Fruit fly (Drosophila melanogaster) whole organism, embryonic: ENCODE results near the gene CG1463.

Experiments
- Abd-B ChIP-seq: fragments of 200-800 bp; sonication (Bioruptor generic); optimal IDR thresholded peaks from 2 replicates; lab custom pipeline; 2018; ENCODE audit warnings: missing biosample characterization, mild to moderate bottlenecking, missing genetic modification characterization, moderate library complexity
- CG10267 ChIP-seq: fragments of 200-800 bp; sonication (Bioruptor generic); optimal IDR thresholded peaks from 2 replicates; lab custom pipeline; 2018; ENCODE audit warnings: missing biosample characterization, mild to moderate bottlenecking, missing genetic modification characterization, moderate library complexity
- CG10431 ChIP-seq: fragments of 200-800 bp; sonication (Bioruptor generic); optimal IDR thresholded peaks from 3 replicates; lab custom pipeline; 2018; ENCODE audit warnings: missing biosample characterization, mild to moderate bottlenecking, missing genetic modification characterization
- CG15514 ChIP-seq: fragments of 200-800 bp; sonication (Bioruptor generic); optimal IDR thresholded peaks from 3 replicates; lab custom pipeline; 2017; ENCODE audit warnings: missing biosample characterization, missing genetic modification characterization, mild to moderate bottlenecking, moderate library complexity, missing genetic modification reagents
- CG15601 ChIP-seq: fragments of 200-800 bp; sonication (Bioruptor generic); optimal IDR thresholded peaks from 3 replicates; lab custom pipeline; 2019; ENCODE audit warnings: missing biosample characterization, mild to moderate bottlenecking, missing genetic modification characterization, moderate library complexity
- CG17829 ChIP-seq: fragments of 200-800 bp; optimal IDR thresholded peaks from 2 replicates; lab custom pipeline; 2019; ENCODE audit warnings: missing biosample characterization, mild to moderate bottlenecking, missing genetic modification characterization, moderate library complexity
- CG18262 ChIP-seq: fragments of 200-800 bp; optimal IDR thresholded peaks from 3 replicates; lab custom pipeline; 2019; ENCODE audit warnings: missing biosample characterization, mild to moderate bottlenecking, missing genetic modification characterization, moderate library complexity
- CG2712 ChIP-seq: fragments of 200-800 bp; optimal IDR thresholded peaks from 3 replicates; lab custom pipeline; 2019; ENCODE audit warnings: missing biosample characterization, mild to moderate bottlenecking, missing genetic modification characterization, moderate library complexity
- CG3163 ChIP-seq: fragments of 200-800 bp; sonication (Bioruptor generic); optimal IDR thresholded peaks from 3 replicates; lab custom pipeline; 2016; ENCODE audit warnings: missing biosample characterization, missing genetic modification characterization
- CG34422 ChIP-seq: fragments of 200-800 bp; sonication (Bioruptor generic); IDR thresholded peaks from 3 replicates; pipeline ENCODE4 v1.3.6; 2022; ENCODE audit warnings: missing biosample characterization, missing genetic modification characterization
- CG3838 ChIP-seq: fragments of 200-800 bp; sonication (Bioruptor generic); optimal IDR thresholded peaks from 3 replicates; lab custom pipeline; 2016; ENCODE audit warnings: missing biosample characterization, missing genetic modification characterization
- CG4404 ChIP-seq: fragments of 200-800 bp; sonication (Bioruptor generic); IDR thresholded peaks from 2 replicates; pipeline ENCODE4 v1.3.6; 2022; ENCODE audit warnings: missing biosample characterization, missing genetic modification characterization
- CG6654 ChIP-seq: fragments of 200-800 bp; sonication (Bioruptor generic); optimal IDR thresholded peaks from 2 replicates; lab custom pipeline; 2017; ENCODE audit warnings: missing biosample characterization, mild to moderate bottlenecking, missing genetic modification characterization
- CG7357 ChIP-seq: fragments of 200-800 bp; sonication (Bioruptor generic); IDR thresholded peaks from 3 replicates; pipeline ENCODE4 v1.3.6; 2022; ENCODE audit warnings: missing biosample characterization, missing genetic modification characterization
- CG7372 ChIP-seq: fragments of 200-800 bp; sonication (Bioruptor generic); IDR thresholded peaks from 2 replicates; pipeline ENCODE4 v1.3.6; 2022; ENCODE audit warnings: missing biosample characterization, missing genetic modification characterization
- CG8290 ChIP-seq, 3 experiments: fragments of 200-800 bp; sonication (Bioruptor generic); optimal IDR thresholded peaks; 2 replicates each; lab custom pipeline; 2016 to 2019; ENCODE audit warnings: missing biosample characterization in 3 of 3, missing genetic modification characterization in 3 of 3, mild to moderate bottlenecking in 2 of 3, moderate library complexity in 1 of 3
- CG9215 ChIP-seq: fragments of 200-800 bp; sonication (Bioruptor generic); IDR thresholded peaks from 2 replicates; pipeline ENCODE4 v1.3.6; 2022; ENCODE audit warnings: missing biosample characterization, missing genetic modification characterization
- Dll ChIP-seq: fragments of 200-800 bp; sonication (Bioruptor generic); IDR thresholded peaks from 4 replicates; pipeline ENCODE4 v1.3.6; 2022; ENCODE audit warnings: missing biosample characterization, missing genetic modification characterization; ENCODE audit not compliant: partially characterized antibody
- ERR ChIP-seq: fragments of 200-800 bp; sonication (Bioruptor generic); optimal IDR thresholded peaks from 2 replicates; lab custom pipeline; 2016; ENCODE audit warnings: missing biosample characterization, missing genetic modification characterization
- Hand ChIP-seq: fragments of 200-800 bp; sonication (Bioruptor generic); optimal IDR thresholded peaks from 2 replicates; lab custom pipeline; 2017; ENCODE audit warnings: mild to moderate bottlenecking, missing biosample characterization, missing genetic modification reagents, missing genetic modification characterization
- MBD-R2 ChIP-seq: fragments of 200-800 bp; sonication (Bioruptor generic); IDR thresholded peaks from 2 replicates; pipeline ENCODE4 v1.3.6; 2022; ENCODE audit warnings: missing biosample characterization, missing genetic modification characterization
- Mad ChIP-seq: fragments of 200-800 bp; sonication (Bioruptor generic); optimal IDR thresholded peaks from 2 replicates; lab custom pipeline; 2016; ENCODE audit warnings: missing biosample characterization, missing genetic modification characterization
- Oli ChIP-seq: fragments of 200-800 bp; sonication (Bioruptor generic); optimal IDR thresholded peaks from 2 replicates; lab custom pipeline; 2018; ENCODE audit warnings: missing biosample characterization, mild to moderate bottlenecking, missing genetic modification characterization, moderate library complexity
- Optix ChIP-seq: fragments of 200-800 bp; sonication (Bioruptor generic); IDR thresholded peaks from 3 replicates; pipeline ENCODE4 v1.3.6; 2022; ENCODE audit warnings: missing biosample characterization, missing genetic modification characterization
- Pdp1 ChIP-seq, 2 experiments: fragments of 200-800 bp; sonication (Bioruptor generic); optimal IDR thresholded peaks; 3 replicates each; lab custom pipeline; 2016; ENCODE audit warnings: missing biosample characterization in 2 of 2, missing genetic modification characterization in 2 of 2, mild to moderate bottlenecking in 1 of 2, moderate library complexity in 1 of 2
- Rfx ChIP-seq: fragments of 200-800 bp; sonication (Bioruptor generic); IDR thresholded peaks from 2 replicates; pipeline ENCODE4 v1.3.6; 2022; ENCODE audit warnings: missing biosample characterization, missing genetic modification characterization
- Stat92E ChIP-seq, 3 experiments: fragments of >200 bp in 2 of 3; fragments of 200-800 bp in 1 of 3; sonication (Bioruptor generic) in 1 of 3; optimal IDR thresholded peaks; 2 replicates each; lab custom pipeline; 2017 to 2019; ENCODE audit warnings: missing biosample characterization in 3 of 3, missing genetic modification characterization in 3 of 3, mild to moderate bottlenecking in 1 of 3, moderate library complexity in 1 of 3
- aop ChIP-seq: fragments of 200-800 bp; sonication (Bioruptor generic); IDR thresholded peaks from 2 replicates; pipeline ENCODE4 v1.3.6; 2022; ENCODE audit warnings: missing biosample characterization, missing genetic modification characterization
- btn ChIP-seq: fragments of 200-800 bp; sonication (Bioruptor generic); optimal IDR thresholded peaks from 2 replicates; lab custom pipeline; 2016; ENCODE audit warnings: missing biosample characterization, missing genetic modification characterization
- chm ChIP-seq: fragments of 200-800 bp; sonication (Bioruptor generic); IDR thresholded peaks from 2 replicates; pipeline ENCODE4 v1.3.6; 2022; ENCODE audit warnings: missing biosample characterization, missing genetic modification characterization
- corto ChIP-seq: fragments of 200-800 bp; sonication (Bioruptor generic); optimal IDR thresholded peaks from 2 replicates; lab custom pipeline; 2016; ENCODE audit warnings: missing biosample characterization, mild to moderate bottlenecking, missing genetic modification characterization, moderate library complexity
- dimm ChIP-seq: fragments of 200-800 bp; sonication (Bioruptor generic); IDR thresholded peaks from 2 replicates; pipeline ENCODE4 v1.3.6; 2022; ENCODE audit warnings: missing biosample characterization, missing genetic modification characterization
- eyg ChIP-seq: fragments of 200-800 bp; sonication (Bioruptor generic); optimal IDR thresholded peaks from 3 replicates; lab custom pipeline; 2016; ENCODE audit warnings: missing biosample characterization, missing genetic modification characterization
- fd102C ChIP-seq: fragments of 200-800 bp; sonication (Bioruptor generic); optimal IDR thresholded peaks from 2 replicates; lab custom pipeline; 2018; ENCODE audit warnings: missing biosample characterization, mild to moderate bottlenecking, missing genetic modification characterization, moderate library complexity
- fd64A ChIP-seq: fragments of 200-800 bp; sonication (Bioruptor generic); optimal IDR thresholded peaks from 3 replicates; lab custom pipeline; 2018; ENCODE audit warnings: missing biosample characterization, mild to moderate bottlenecking, missing genetic modification characterization
- gcm ChIP-seq: fragments of 200-800 bp; sonication (Bioruptor generic); optimal IDR thresholded peaks from 2 replicates; lab custom pipeline; 2019; ENCODE audit warnings: missing biosample characterization, mild to moderate bottlenecking, missing genetic modification characterization, moderate library complexity
- kah ChIP-seq: fragments of 200-800 bp; sonication (Bioruptor generic); optimal IDR thresholded peaks from 2 replicates; lab custom pipeline; 2018; ENCODE audit warnings: missing biosample characterization, mild to moderate bottlenecking, missing genetic modification characterization
- ken ChIP-seq: fragments of 200-800 bp; sonication (Bioruptor generic); IDR thresholded peaks from 3 replicates; pipeline ENCODE4 v1.3.6; 2022; ENCODE audit warnings: missing biosample characterization, missing genetic modification characterization
- odd ChIP-seq: fragments of 200-800 bp; sonication (Bioruptor generic); optimal IDR thresholded peaks from 2 replicates; lab custom pipeline; 2017; ENCODE audit warnings: missing biosample characterization, mild to moderate bottlenecking, missing genetic modification characterization
- p53 ChIP-seq: fragments of 200-800 bp; sonication (Bioruptor generic); optimal IDR thresholded peaks from 2 replicates; lab custom pipeline; 2016; ENCODE audit warnings: missing biosample characterization, missing genetic modification characterization
- repo ChIP-seq: fragments of 200-800 bp; sonication (Bioruptor generic); optimal IDR thresholded peaks from 2 replicates; lab custom pipeline; 2016; ENCODE audit warnings: missing biosample characterization, missing genetic modification characterization
- rib ChIP-seq: fragments of 200-800 bp; sonication (Bioruptor generic); IDR thresholded peaks from 2 replicates; pipeline ENCODE4 v1.3.6; 2022; ENCODE audit warnings: missing biosample characterization, missing genetic modification characterization
- salm ChIP-seq: fragments of 200-800 bp; sonication (Bioruptor generic); optimal IDR thresholded peaks from 2 replicates; lab custom pipeline; 2018; ENCODE audit warnings: missing biosample characterization, mild to moderate bottlenecking, missing genetic modification characterization
- sd ChIP-seq: fragments of 200-800 bp; sonication (Bioruptor generic); optimal IDR thresholded peaks from 3 replicates; lab custom pipeline; 2018; ENCODE audit warnings: missing biosample characterization, mild to moderate bottlenecking, missing genetic modification characterization, moderate library complexity
- seq ChIP-seq: fragments of 200-800 bp; sonication (Bioruptor generic); IDR thresholded peaks from 2 replicates; pipeline ENCODE4 v1.3.6; 2022; ENCODE audit warnings: missing biosample characterization, missing genetic modification characterization
- sob ChIP-seq: fragments of 200-800 bp; sonication (Bioruptor generic); IDR thresholded peaks from 2 replicates; pipeline ENCODE4 v1.3.6; 2022; ENCODE audit warnings: missing biosample characterization, missing genetic modification characterization
- vvl ChIP-seq: fragments of 200-800 bp; sonication (Bioruptor generic); IDR thresholded peaks from 2 replicates; pipeline ENCODE4 v1.3.6; 2022; ENCODE audit warnings: missing biosample characterization, missing genetic modification characterization
- z ChIP-seq: fragments of 200-800 bp; sonication (Bioruptor generic); IDR thresholded peaks from 3 replicates; pipeline ENCODE4 v1.3.6; 2022; ENCODE audit warnings: missing biosample characterization, missing genetic modification characterization

CG1463 gene

DNA sequence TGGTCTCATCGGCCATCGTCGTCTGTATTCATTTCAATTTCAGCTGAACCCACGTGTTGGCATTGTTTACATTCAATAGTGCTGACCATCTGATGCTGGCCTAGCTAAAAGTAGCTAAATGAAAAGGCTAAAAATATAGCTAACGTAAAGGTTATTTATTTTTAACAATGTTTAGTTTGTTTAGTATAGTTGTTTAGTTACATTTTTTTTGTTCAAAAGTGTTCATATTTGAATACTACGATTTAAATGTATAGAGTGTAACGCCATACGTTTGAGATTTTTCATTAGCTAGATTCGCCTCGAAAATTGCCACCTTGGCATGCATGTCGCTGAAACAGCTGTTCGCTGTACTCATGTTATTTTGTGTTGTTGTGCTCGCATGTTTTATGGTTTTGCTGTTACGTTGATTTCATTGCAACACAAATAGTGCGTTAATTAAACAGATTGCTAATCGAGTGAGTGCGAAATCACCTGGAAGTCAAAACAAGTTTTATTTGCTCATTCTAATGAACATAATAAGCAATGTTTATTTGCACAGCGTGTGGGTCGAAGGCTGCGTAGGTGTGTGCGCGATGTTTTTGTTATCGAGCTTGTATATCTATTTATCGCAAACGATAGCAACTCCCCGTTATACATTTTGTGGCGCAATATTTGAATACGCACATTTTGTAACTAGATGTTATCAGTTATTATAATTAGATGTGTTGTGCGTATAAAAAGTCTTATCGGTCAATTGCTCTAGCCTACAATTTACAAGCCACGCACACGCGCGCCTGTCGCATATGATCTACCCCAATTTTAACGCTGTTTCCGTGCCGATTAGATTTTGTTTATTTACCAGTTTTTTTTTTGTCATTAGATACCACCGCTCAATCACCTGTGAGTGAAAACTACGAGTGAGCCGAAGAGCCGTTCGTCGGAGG, at the start of gene CG1463, which contains the start of gene Fpgs1 (continued):
- no peak for TF ChIP-seq repo
- no peak for TF ChIP-seq salm (tag; lab: Kevin White, UChicago)
- no peak for TF ChIP-seq CG7372 (GFP tag; lab: Robert Waterston, UW)
- TF ChIP-seq z (GFP tag; lab: Robert Waterston, UW): peak; percentile 86
- peak; percentile 47; the same call in 1 of the 3 replicates for TF ChIP-seq CG34422 (GFP tag; lab: Robert Waterston, UW)
- TF ChIP-seq MBD-R2: peak; percentile 61; the same call in 1 of the 2 replicates
- TF ChIP-seq CG4404 (GFP tag; lab: Robert Waterston, UW): peak; percentile 48
- TF ChIP-seq fd64A (GFP tag; lab: Kevin White, UChicago): no peak
- TF ChIP-seq CG2712: no peak
- TF ChIP-seq CG3163 (GFP tag; lab: Kevin White, UChicago): no peak
- peak; percentile 44; the same call in 1 of the 4 replicates for TF ChIP-seq Dll (GFP tag; lab: Robert Waterston, UW)
- no peak for TF ChIP-seq CG3838 (GFP tag; lab: Kevin White, UChicago)
- TF ChIP-seq Hand: no peak
- TF ChIP-seq CG18262 (tag; lab: Kevin White, UChicago): no peak
- TF ChIP-seq Pdp1 (GFP tag; optimal IDR thresholded peaks at IDR 0.05; lab: Kevin White, UChicago): peak; percentile 9 to 62
- no peak for TF ChIP-seq Mad (GFP tag; lab: Kevin White, UChicago)
- no peak for TF ChIP-seq fd102C (GFP tag; lab: Kevin White, UChicago)
- no peak for TF ChIP-seq Optix (GFP tag; lab: Robert Waterston, UW)
- TF ChIP-seq ERR (GFP tag; lab: Kevin White, UChicago): no peak
- peak; percentile 50 for TF ChIP-seq CG17829 (tag; lab: Kevin White, UChicago)
- no peak for TF ChIP-seq CG9215 (GFP tag; lab: Robert Waterston, UW)
- no peak for TF ChIP-seq p53 (GFP tag; lab: Kevin White, UChicago)
- TF ChIP-seq btn (GFP tag; lab: Kevin White, UChicago): no peak
- TF ChIP-seq dimm (GFP tag; lab: Robert Waterston, UW): no peak
- TF ChIP-seq aop: no peak
- TF ChIP-seq Rfx (GFP tag; lab: Robert Waterston, UW): peak; percentile 47; the same call in 1 of the 2 replicates
- TF ChIP-seq kah (GFP tag; lab: Kevin White, UChicago): peak; percentile 68
- peak; percentile 36; the same call in 1 of the 2 replicates for TF ChIP-seq sob (GFP tag; lab: Robert Waterston, UW)
- TF ChIP-seq CG7357 (GFP tag; lab: Robert Waterston, UW): no peak
- TF ChIP-seq Abd-B (GFP tag; lab: Kevin White, UChicago): no peak
- TF ChIP-seq ken (GFP tag; lab: Robert Waterston, UW): no peak
- TF ChIP-seq eyg (GFP tag; lab: Kevin White, UChicago): no peak
- no peak for TF ChIP-seq CG10431 (GFP tag; lab: Kevin White, UChicago)
- TF ChIP-seq CG15514: peak; percentile 35
- no peak for TF ChIP-seq CG6654
- TF ChIP-seq odd (GFP tag; lab: Kevin White, UChicago): peak; percentile 14
- TF ChIP-seq CG15601 (tag; lab: Kevin White, UChicago): no peak
- TF ChIP-seq vvl (GFP tag; lab: Robert Waterston, UW): no peak
- TF ChIP-seq rib (GFP tag; lab: Robert Waterston, UW): no peak
- TF ChIP-seq Stat92E (GFP tag; optimal IDR thresholded peaks at IDR 0.05; lab: Kevin White, UChicago): no peak
- TF ChIP-seq CG10267 (tag; lab: Kevin White, UChicago): peak; percentile 28
- TF ChIP-seq seq: no peak
- no peak for TF ChIP-seq CG8290 (GFP tag; optimal IDR thresholded peaks at IDR 0.05; lab: Kevin White, UChicago)
- TF ChIP-seq CG8290 (tag; optimal IDR thresholded peaks at IDR 0.05; lab: Kevin White, UChicago): no peak
- TF ChIP-seq chm: no peak
- TF ChIP-seq corto (GFP tag; lab: Kevin White, UChicago): no peak
- TF ChIP-seq sd (tag; lab: Kevin White, UChicago): peak; percentile 59
- no peak for TF ChIP-seq gcm
- no peak for TF ChIP-seq Oli (tag; lab: Kevin White, UChicago)
